Worm (Caenorhabditis elegans): ENCODE results near the gene C27A7.8.

C27A7.8 gene

ce11 chrV:12196659-12197058, 43.7 kb downstream of the C27A7.8 start:
- TF ChIP-seq ces-1 (GFP tag; optimal IDR thresholded peaks at IDR 0.05) (no peak), sem-2 (GFP tag; optimal IDR thresholded peaks at IDR 0.05) (no peak), unc-120 (tag; optimal IDR thresholded peaks at IDR 0.05; ENCODE audit: poor library complexity, severe bottlenecking) (no peak), pha-4 (tag; optimal IDR thresholded peaks at IDR 0.05) (peak; percentile 59), zip-8 (tag; optimal IDR thresholded peaks at IDR 0.05) (no peak), lin-13 (tag; optimal IDR thresholded peaks at IDR 0.05) (no peak), ztf-11 (tag; optimal IDR thresholded peaks at IDR 0.05) (no peak)

- no peak for TF ChIP-seq ces-1 (GFP tag; optimal IDR thresholded peaks at IDR 0.05)
- no peak for TF ChIP-seq mep-1 (tag; optimal IDR thresholded peaks at IDR 0.05)
- no peak for TF ChIP-seq elt-3 (tag; optimal IDR thresholded peaks at IDR 0.05)
- no peak for TF ChIP-seq lsy-2 (tag; optimal IDR thresholded peaks at IDR 0.05)
- TF ChIP-seq mls-2 (tag; optimal IDR thresholded peaks at IDR 0.05) = no peak
- no peak for TF ChIP-seq lin-13 (tag; optimal IDR thresholded peaks at IDR 0.05)
Observed at ce11 chrV:12197748-12198147, 44.8 kb downstream of the C27A7.8 start.

ce11 chrV:12198545-12198944, 45.6 kb downstream of the C27A7.8 start, which contains the start of gene lon-3:
TSS of gene lon-3 (minus strand) at chrV:12198645.
- TF ChIP-seq elt-1 (tag; optimal IDR thresholded peaks at IDR 0.05; ENCODE audit: borderline replicate concordance, insufficient read depth) (peak; percentile 58), ztf-11 (tag; optimal IDR thresholded peaks at IDR 0.05) (no peak), mep-1 (tag; optimal IDR thresholded peaks at IDR 0.05) (no peak), mab-5 (tag; optimal IDR thresholded peaks at IDR 0.05) (no peak)

- peak; percentile 17 for TF ChIP-seq ham-2 (GFP tag; optimal IDR thresholded peaks at IDR 0.05)
- no peak for TF ChIP-seq mab-5 (tag; optimal IDR thresholded peaks at IDR 0.05)
- TF ChIP-seq ztf-11 (tag; optimal IDR thresholded peaks at IDR 0.05) = no peak
- peak; percentile 0 for TF ChIP-seq elt-1 (tag; optimal IDR thresholded peaks at IDR 0.05; ENCODE audit: borderline replicate concordance, insufficient read depth)
Observed at ce11 chrV:12199474-12199873, 46.5 kb downstream of the C27A7.8 start.

Measured in whole organism, mixed stage, embryonic.